Worm (Caenorhabditis elegans) whole organism, young adult: Measurements from ENCODE around the gene T06C10.3.

Experiments
- B0019.2 ChIP-seq: fragments of 200-800 bp; sonication (Bioruptor generic); conservative IDR thresholded peaks from 2 replicates; pipeline ENCODE4 v1.3.6; 2022; ENCODE audit warnings: missing genetic modification reagents, missing genetic modification characterization, missing compliant biosample characterization
- B0035.1 ChIP-seq: sonication (generic microtip); optimal IDR thresholded peaks from 2 replicates; lab custom pipeline; 2016; ENCODE audit warnings: missing genetic modification characterization, mild to moderate bottlenecking, missing compliant biosample characterization, missing genotype, missing genetic modification reagents
- B0261.1 ChIP-seq: sonication (generic microtip); optimal IDR thresholded peaks from 2 replicates; lab custom pipeline; 2016; ENCODE audit warnings: mild to moderate bottlenecking, missing genetic modification characterization, moderate library complexity, missing compliant biosample characterization
- B0336.3 ChIP-seq: fragments of 200-800 bp; sonication (Bioruptor generic); IDR thresholded peaks from 2 replicates; pipeline ENCODE4 v1.3.6; 2022; ENCODE audit warnings: missing genetic modification characterization, missing compliant biosample characterization
- F55B11.4 ChIP-seq: sonication (generic microtip); optimal IDR thresholded peaks from 2 replicates; lab custom pipeline; 2016; ENCODE audit warnings: missing compliant biosample characterization, missing genetic modification characterization, borderline replicate concordance; ENCODE audit not compliant: insufficient read depth
- K11D2.4 ChIP-seq: fragments of 200-800 bp; sonication (Bioruptor generic); IDR thresholded peaks from 2 replicates; pipeline ENCODE4 v1.3.6; 2022; ENCODE audit warnings: missing genetic modification reagents, missing genetic modification characterization, missing compliant biosample characterization
- T07F8.4 ChIP-seq: sonication (generic microtip); optimal IDR thresholded peaks from 2 replicates; lab custom pipeline; 2016; ENCODE audit warnings: mild to moderate bottlenecking, missing genetic modification characterization, moderate library complexity, missing compliant biosample characterization
- Y67H2A.10 ChIP-seq: fragments of 200-800 bp; sonication (Bioruptor generic); conservative IDR thresholded peaks from 2 replicates; pipeline ENCODE4 v1.3.6; 2022; ENCODE audit warnings: missing genetic modification reagents, missing genetic modification characterization, missing compliant biosample characterization
- Y79H2A.3 ChIP-seq: fragments of 200-800 bp; sonication (Bioruptor generic); conservative IDR thresholded peaks from 2 replicates; pipeline ENCODE4 v1.3.6; 2022; ENCODE audit warnings: missing genetic modification reagents, missing genetic modification characterization, missing compliant biosample characterization
- ama-1 ChIP-seq, 3 experiments: fragments of 150-350 bp in 1 of 3; sonication (generic microtip) in 2 of 3; optimal IDR thresholded peaks; 2 replicates each; lab custom pipeline; 2014 to 2018; ENCODE audit warnings: missing biosample characterization in 2 of 3, missing genetic modification characterization in 2 of 3, missing genetic modification reagents in 2 of 3
- aptf-2 ChIP-seq: fragments of 200-800 bp; sonication (Bioruptor generic); conservative IDR thresholded peaks from 2 replicates; pipeline ENCODE4 v1.3.6; 2022; ENCODE audit warnings: missing genetic modification reagents, missing genetic modification characterization, missing compliant biosample characterization
- athp-1 ChIP-seq: sonication (generic microtip); optimal IDR thresholded peaks from 2 replicates; lab custom pipeline; 2017; ENCODE audit warnings: mild to moderate bottlenecking, missing genetic modification characterization, missing compliant biosample characterization
- attf-6 ChIP-seq: fragments of 200-800 bp; sonication (Bioruptor generic); IDR thresholded peaks from 2 replicates; pipeline ENCODE4 v1.3.6; 2022; ENCODE audit warnings: missing genetic modification reagents, missing genetic modification characterization, missing compliant biosample characterization
- bed-1 ChIP-seq: fragments of 200-800 bp; sonication (Bioruptor generic); IDR thresholded peaks from 2 replicates; pipeline ENCODE4 v1.3.6; 2022; ENCODE audit warnings: missing genetic modification reagents, missing genetic modification characterization, missing compliant biosample characterization
- cebp-2 ChIP-seq: fragments of 200-800 bp; sonication (Bioruptor generic); IDR thresholded peaks from 2 replicates; pipeline ENCODE4 v1.3.6; 2022; ENCODE audit warnings: missing genetic modification characterization, missing compliant biosample characterization
- ceh-100 ChIP-seq: fragments of 200-800 bp; sonication (Bioruptor generic); IDR thresholded peaks from 2 replicates; pipeline ENCODE4 v1.3.6; 2022; ENCODE audit warnings: missing genetic modification reagents, missing genetic modification characterization, missing compliant biosample characterization
- ceh-27 ChIP-seq: fragments of 200-800 bp; sonication (Bioruptor generic); optimal IDR thresholded peaks from 2 replicates; lab custom pipeline; 2018; ENCODE audit warnings: mild to moderate bottlenecking, missing genetic modification characterization, moderate library complexity, missing compliant biosample characterization
- dox-1 ChIP-seq: fragments of 200-800 bp; sonication (Bioruptor generic); IDR thresholded peaks from 2 replicates; pipeline ENCODE4 v1.3.6; 2022; ENCODE audit warnings: missing genetic modification reagents, missing genetic modification characterization, missing compliant biosample characterization
- egl-18 ChIP-seq: fragments of 200-800 bp; sonication (Bioruptor generic); IDR thresholded peaks from 2 replicates; pipeline ENCODE4 v1.3.6; 2022; ENCODE audit warnings: missing genetic modification reagents, missing genetic modification characterization, missing compliant biosample characterization
- egrh-3 ChIP-seq: fragments of 200-800 bp; sonication (Bioruptor generic); IDR thresholded peaks from 2 replicates; pipeline ENCODE4 v1.3.6; 2022; ENCODE audit warnings: missing genetic modification reagents, missing genetic modification characterization, missing compliant biosample characterization
- ekl-4 ChIP-seq: fragments of 200-800 bp; sonication (Bioruptor generic); IDR thresholded peaks from 2 replicates; pipeline ENCODE4 v1.3.6; 2022; ENCODE audit warnings: missing genetic modification reagents, missing genetic modification characterization, missing compliant biosample characterization
- fkh-3 ChIP-seq: sonication (generic microtip); optimal IDR thresholded peaks from 2 replicates; lab custom pipeline; 2016; ENCODE audit warnings: mild to moderate bottlenecking, missing genetic modification characterization, missing compliant biosample characterization
- him-1 ChIP-seq: sonication (generic microtip); optimal IDR thresholded peaks from 2 replicates; lab custom pipeline; 2016; ENCODE audit warnings: missing genotype, missing genetic modification reagents, missing genetic modification characterization, missing compliant biosample characterization
- hrde-1 ChIP-seq: sonication (generic microtip); optimal IDR thresholded peaks from 2 replicates; lab custom pipeline; 2016; ENCODE audit warnings: missing genetic modification characterization, mild to moderate bottlenecking, missing compliant biosample characterization, moderate library complexity, missing genotype, missing genetic modification reagents, borderline replicate concordance
- hsf-1 ChIP-seq: fragments of 200-800 bp; sonication (Bioruptor generic); IDR thresholded peaks from 2 replicates; pipeline ENCODE4 v1.3.6; 2022; ENCODE audit warnings: missing genetic modification reagents, missing genetic modification characterization, missing compliant biosample characterization
- let-526 ChIP-seq: fragments of 200-800 bp; sonication (Bioruptor generic); IDR thresholded peaks from 2 replicates; pipeline ENCODE4 v1.3.6; 2022; ENCODE audit warnings: missing genetic modification reagents, missing genetic modification characterization, missing compliant biosample characterization
- lin-54 ChIP-seq: fragments of 200-800 bp; sonication (Bioruptor generic); optimal IDR thresholded peaks from 2 replicates; lab custom pipeline; 2018; ENCODE audit warnings: mild to moderate bottlenecking, missing genetic modification characterization, missing compliant biosample characterization
- lsl-1 ChIP-seq: fragments of 200-800 bp; sonication (Bioruptor generic); optimal IDR thresholded peaks from 2 replicates; lab custom pipeline; 2018; ENCODE audit warnings: mild to moderate bottlenecking, missing genetic modification characterization, moderate library complexity, missing compliant biosample characterization
- lsy-27 ChIP-seq: sonication (generic microtip); optimal IDR thresholded peaks from 2 replicates; lab custom pipeline; 2017; ENCODE audit warnings: missing genetic modification characterization, mild to moderate bottlenecking, missing compliant biosample characterization, antibody characterized with exemption, missing genotype, borderline replicate concordance; ENCODE audit not compliant: insufficient read depth
- madf-8 ChIP-seq: fragments of 200-800 bp; sonication (Bioruptor generic); conservative IDR thresholded peaks from 2 replicates; pipeline ENCODE4 v1.3.6; 2022; ENCODE audit warnings: missing genetic modification reagents, missing genetic modification characterization, missing compliant biosample characterization
- mcd-1 ChIP-seq: fragments of 200-800 bp; sonication (Bioruptor generic); IDR thresholded peaks from 2 replicates; pipeline ENCODE4 v1.3.6; 2022; ENCODE audit warnings: missing genetic modification reagents, missing genetic modification characterization, missing compliant biosample characterization
- nfya-1 ChIP-seq: sonication (generic microtip); optimal IDR thresholded peaks from 2 replicates; lab custom pipeline; 2017; ENCODE audit warnings: antibody characterized with exemption, missing compliant biosample characterization, missing genetic modification characterization, borderline replicate concordance; ENCODE audit not compliant: insufficient read depth
- nhr-27 ChIP-seq: fragments of 200-800 bp; sonication (Bioruptor generic); optimal IDR thresholded peaks from 2 replicates; lab custom pipeline; 2018; ENCODE audit warnings: mild to moderate bottlenecking, missing genetic modification characterization, moderate library complexity, missing compliant biosample characterization
- rcor-1 ChIP-seq: fragments of 200-800 bp; sonication (Bioruptor generic); IDR thresholded peaks from 2 replicates; pipeline ENCODE4 v1.3.6; 2022; ENCODE audit warnings: missing genetic modification reagents, missing genetic modification characterization, missing compliant biosample characterization
- repo-1 ChIP-seq: sonication (generic microtip); optimal IDR thresholded peaks from 2 replicates; lab custom pipeline; 2017; ENCODE audit warnings: mild to moderate bottlenecking, missing genetic modification characterization, missing compliant biosample characterization
- rpc-1 ChIP-seq, 2 experiments: fragments of 150-350 bp in 1 of 2; sonication (generic microtip) in 1 of 2; optimal IDR thresholded peaks; 2 replicates each; lab custom pipeline; 2014 to 2018; ENCODE audit warnings: missing biosample characterization in 1 of 2, missing genetic modification characterization in 1 of 2, missing genetic modification reagents in 1 of 2, missing genotype in 1 of 2
- sdz-38 ChIP-seq: sonication (generic microtip); optimal IDR thresholded peaks from 2 replicates; lab custom pipeline; 2016; ENCODE audit warnings: missing genotype, missing genetic modification characterization, missing compliant biosample characterization
- unc-130 ChIP-seq: sonication (generic microtip); optimal IDR thresholded peaks from 2 replicates; lab custom pipeline; 2016; ENCODE audit warnings: missing genetic modification reagents, missing genetic modification characterization, missing compliant biosample characterization
- xnd-1 ChIP-seq: sonication (generic microtip); optimal IDR thresholded peaks from 2 replicates; lab custom pipeline; 2016; ENCODE audit warnings: missing genotype, missing genetic modification reagents, missing genetic modification characterization, missing compliant biosample characterization

T06C10.3 gene

ce11 chrIV:7916907-7917306 lies 46.4 kb downstream of the T06C10.3 start:
- TF ChIP-seq repo-1 (tag; lab: Kevin White, UChicago), result no peak
- TF ChIP-seq athp-1 (tag; lab: Kevin White, UChicago), result no peak
- TF ChIP-seq Y79H2A.3 (GFP tag; lab: Robert Waterston, UW), result no peak
- no peak for TF ChIP-seq nhr-27 (tag; lab: Kevin White, UChicago)
- no peak for TF ChIP-seq bed-1 (GFP tag; lab: Robert Waterston, UW)
- no peak for TF ChIP-seq xnd-1 (tag; lab: Kevin White, UChicago)
- TF ChIP-seq egl-18 (GFP tag; lab: Robert Waterston, UW), result no peak
- TF ChIP-seq F55B11.4 (tag; lab: Kevin White, UChicago), result no peak
- TF ChIP-seq fkh-3 (tag; lab: Kevin White, UChicago), result no peak

- TF ChIP-seq ama-1 (optimal IDR thresholded peaks at IDR 0.05; lab: Kevin White, UChicago) (no peak), ama-1 (GFP tag; optimal IDR thresholded peaks at IDR 0.05; lab: Kevin White, UChicago) (no peak), let-526 (GFP tag; lab: Robert Waterston, UW) (no peak), ekl-4 (GFP tag; lab: Robert Waterston, UW) (no peak), hsf-1 (GFP tag; lab: Robert Waterston, UW) (no peak), xnd-1 (tag; lab: Kevin White, UChicago) (no peak), lsl-1 (no peak), rpc-1 (optimal IDR thresholded peaks at IDR 0.05; lab: Kevin White, UChicago) (no peak), rpc-1 (tag; optimal IDR thresholded peaks at IDR 0.05; lab: Kevin White, UChicago) (no peak), dox-1 (GFP tag; lab: Robert Waterston, UW) (no peak), K11D2.4 (GFP tag; lab: Robert Waterston, UW) (no peak), sdz-38 (tag; lab: Kevin White, UChicago) (no peak), hrde-1 (tag; lab: Kevin White, UChicago) (no peak), aptf-2 (GFP tag; lab: Robert Waterston, UW) (no peak), T07F8.4 (tag; lab: Kevin White, UChicago) (no peak), mcd-1 (GFP tag; lab: Robert Waterston, UW) (no peak), him-1 (tag; lab: Kevin White, UChicago) (no peak), unc-130 (GFP tag; lab: Kevin White, UChicago) (no peak), lsy-27 (tag; lab: Kevin White, UChicago) (no peak), Y67H2A.10 (GFP tag; lab: Robert Waterston, UW) (no peak)
These were observed 47.3 kb downstream of the T06C10.3 start for ce11 chrIV:7917881-7918280.

ce11 chrIV:7920126-7920525 lies 49.6 kb downstream of the T06C10.3 start, which contains the start of gene C49H3.16:
TSS of gene C49H3.16 (plus strand) at chrIV:7920426.
- TF ChIP-seq mcd-1 (GFP tag; lab: Robert Waterston, UW), result no peak
- TF ChIP-seq cebp-2, result no peak
- TF ChIP-seq B0261.1 (tag; lab: Kevin White, UChicago), result no peak
- TF ChIP-seq B0019.2 (GFP tag; lab: Robert Waterston, UW), result no peak
- TF ChIP-seq rcor-1, result no peak
- TF ChIP-seq rpc-1 (optimal IDR thresholded peaks at IDR 0.05; lab: Kevin White, UChicago), result no peak
- TF ChIP-seq rpc-1 (tag; optimal IDR thresholded peaks at IDR 0.05; lab: Kevin White, UChicago), result no peak
- no peak for TF ChIP-seq egrh-3 (GFP tag; lab: Robert Waterston, UW)
- TF ChIP-seq B0035.1 (tag; lab: Kevin White, UChicago), result no peak
- no peak for TF ChIP-seq ceh-27 (GFP tag; lab: Kevin White, UChicago)
- no peak for TF ChIP-seq ceh-100
- no peak for TF ChIP-seq B0336.3
- TF ChIP-seq attf-6 (GFP tag; lab: Robert Waterston, UW), result no peak
- no peak for TF ChIP-seq ekl-4 (GFP tag; lab: Robert Waterston, UW)
- TF ChIP-seq nfya-1 (tag; lab: Kevin White, UChicago), result no peak
- no peak for TF ChIP-seq madf-8 (GFP tag; lab: Robert Waterston, UW)
- TF ChIP-seq lin-54 (GFP tag; lab: Kevin White, UChicago), result no peak
